Fruit fly (Drosophila melanogaster) whole organism, embryonic: ENCODE data around the gene CG43318.
A peak's percentile ranks its signal among the peaks of the same experiment; 100 is the strongest.

Experiments used
- Adf1 ChIP-seq: fragments of 200-800 bp; sonication (Bioruptor generic); IDR thresholded peaks from 2 replicates; pipeline ENCODE4 v1.3.6; 2022; ENCODE audit warnings: missing biosample characterization, missing genetic modification characterization
- Atf-2 ChIP-seq: fragments of 200-800 bp; sonication (Bioruptor generic); optimal IDR thresholded peaks from 2 replicates; lab custom pipeline; 2016; ENCODE audit warnings: missing biosample characterization, missing genetic modification characterization
- Awh ChIP-seq: fragments of 200-800 bp; sonication (Bioruptor generic); IDR thresholded peaks from 2 replicates; pipeline ENCODE4, ENCODE4 v1.3.6; 2022; ENCODE audit warnings: missing biosample characterization, missing genetic modification characterization
- Bteb2 ChIP-seq: fragments of 200-800 bp; sonication (Bioruptor generic); optimal IDR thresholded peaks from 2 replicates; lab custom pipeline; 2016; ENCODE audit warnings: missing biosample characterization, missing genetic modification characterization
- CG10959 ChIP-seq: fragments of 200-800 bp; sonication (Bioruptor generic); IDR thresholded peaks from 2 replicates; pipeline ENCODE4 v1.3.6; 2022; ENCODE audit warnings: missing biosample characterization, missing genetic modification characterization
- CG11504 ChIP-seq: fragments of 200-800 bp; sonication (Bioruptor generic); optimal IDR thresholded peaks from 3 replicates; lab custom pipeline; 2019; ENCODE audit warnings: missing biosample characterization, mild to moderate bottlenecking, missing genetic modification characterization, moderate library complexity
- CG11560 ChIP-seq: fragments of 200-800 bp; sonication (Bioruptor generic); IDR thresholded peaks from 3 replicates; pipeline ENCODE4 v1.3.6; 2022; ENCODE audit warnings: missing biosample characterization, missing genetic modification characterization
- CG11696 ChIP-seq: fragments of 200-800 bp; sonication (Bioruptor generic); IDR thresholded peaks from 2 replicates; pipeline ENCODE4 v1.3.6; 2022; ENCODE audit warnings: missing biosample characterization, missing genetic modification characterization
- CG14014 ChIP-seq: fragments of 200-800 bp; sonication (Bioruptor generic); IDR thresholded peaks from 2 replicates; pipeline ENCODE4 v1.3.6; 2022; ENCODE audit warnings: missing biosample characterization, missing genetic modification characterization
- CG18476 ChIP-seq: fragments of 200-800 bp; sonication (Bioruptor generic); optimal IDR thresholded peaks from 2 replicates; lab custom pipeline; 2016; ENCODE audit warnings: missing biosample characterization, mild to moderate bottlenecking, missing genetic modification characterization
- CG18599 ChIP-seq: fragments of 200-800 bp; sonication (Bioruptor generic); optimal IDR thresholded peaks from 3 replicates; lab custom pipeline; 2017; ENCODE audit warnings: missing biosample characterization, missing genetic modification characterization, mild to moderate bottlenecking, moderate library complexity, missing genetic modification reagents
- CG2875 ChIP-seq: fragments of 200-800 bp; sonication (Bioruptor generic); optimal IDR thresholded peaks from 2 replicates; lab custom pipeline; 2017; ENCODE audit warnings: missing biosample characterization, mild to moderate bottlenecking, missing genetic modification characterization, missing genetic modification reagents
- CG2889 ChIP-seq: fragments of 200-800 bp; sonication (Bioruptor generic); IDR thresholded peaks from 3 replicates; pipeline ENCODE4 v1.3.6; 2022; ENCODE audit warnings: missing biosample characterization, missing genetic modification characterization
- CG30403 ChIP-seq: fragments of 200-800 bp; sonication (Bioruptor generic); optimal IDR thresholded peaks from 3 replicates; lab custom pipeline; 2016; ENCODE audit warnings: missing biosample characterization, missing genetic modification characterization
- CG4360 ChIP-seq: fragments of 200-800 bp; sonication (Bioruptor generic); IDR thresholded peaks from 2 replicates; pipeline ENCODE4 v1.3.6; 2022; ENCODE audit warnings: missing biosample characterization, missing genetic modification characterization
- CG4730 ChIP-seq: fragments of 200-800 bp; sonication (Bioruptor generic); IDR thresholded peaks from 2 replicates; pipeline ENCODE4 v1.3.6; 2022; ENCODE audit warnings: missing biosample characterization, missing genetic modification characterization
- CG4854 ChIP-seq: fragments of 200-800 bp; sonication (Bioruptor generic); optimal IDR thresholded peaks from 2 replicates; lab custom pipeline; 2016; ENCODE audit warnings: missing biosample characterization, missing genetic modification characterization, inconsistent platforms
- CG5953 ChIP-seq: fragments of 200-800 bp; sonication (Bioruptor generic); IDR thresholded peaks from 2 replicates; pipeline ENCODE4 v1.3.6; 2022; ENCODE audit warnings: missing biosample characterization, missing genetic modification characterization
- CG6791 ChIP-seq: fragments of 200-800 bp; sonication (Bioruptor generic); IDR thresholded peaks from 3 replicates; pipeline ENCODE4 v1.3.6; 2022; ENCODE audit warnings: missing biosample characterization, missing genetic modification characterization; ENCODE audit not compliant: partially characterized antibody
- CG7556 ChIP-seq: fragments of 200-800 bp; sonication (Bioruptor generic); optimal IDR thresholded peaks from 2 replicates; lab custom pipeline; 2017; ENCODE audit warnings: missing biosample characterization, mild to moderate bottlenecking, missing genetic modification characterization
- CG8359 ChIP-seq: fragments of 200-800 bp; sonication (Bioruptor generic); optimal IDR thresholded peaks from 2 replicates; lab custom pipeline; 2017; ENCODE audit warnings: missing biosample characterization, mild to moderate bottlenecking, missing genetic modification characterization, borderline replicate concordance
- CTCF ChIP-seq: fragments of 200-800 bp; sonication (Bioruptor generic); optimal IDR thresholded peaks from 2 replicates; lab custom pipeline; 2017; ENCODE audit warnings: missing biosample characterization, mild to moderate bottlenecking, missing genetic modification characterization, moderate library complexity
- Dbx ChIP-seq: fragments of 200-800 bp; sonication (Bioruptor generic); IDR thresholded peaks from 3 replicates; pipeline ENCODE4 v1.3.6; 2022; ENCODE audit warnings: missing biosample characterization, missing genetic modification characterization
- GATAe ChIP-seq: fragments of 200-800 bp; sonication (Bioruptor generic); conservative IDR thresholded peaks from 2 replicates; pipeline ENCODE4 v1.3.6; 2022; ENCODE audit warnings: missing biosample characterization, missing genetic modification characterization
- Hr3 ChIP-seq: fragments of 200-800 bp; sonication (Bioruptor generic); optimal IDR thresholded peaks from 3 replicates; lab custom pipeline; 2016; ENCODE audit warnings: missing biosample characterization, missing genetic modification characterization
- Hr78 ChIP-seq, 2 experiments: fragments of 200-800 bp in 1 of 2; fragments of >200 bp in 1 of 2; sonication (Bioruptor generic) in 1 of 2; optimal IDR thresholded peaks; 2 replicates each; lab custom pipeline; 2017 to 2019; ENCODE audit warnings: missing biosample characterization in 2 of 2, missing genetic modification characterization in 2 of 2, mild to moderate bottlenecking in 1 of 2, moderate library complexity in 1 of 2
- NFAT ChIP-seq: fragments of 200-800 bp; sonication (Bioruptor generic); IDR thresholded peaks from 2 replicates; pipeline ENCODE4 v1.3.6; 2022; ENCODE audit warnings: missing biosample characterization, missing genetic modification characterization
- Optix ChIP-seq: fragments of 200-800 bp; sonication (Bioruptor generic); IDR thresholded peaks from 3 replicates; pipeline ENCODE4 v1.3.6; 2022; ENCODE audit warnings: missing biosample characterization, missing genetic modification characterization
- Poxn ChIP-seq: fragments of 200-800 bp; sonication (Bioruptor generic); IDR thresholded peaks from 2 replicates; pipeline ENCODE4 v1.3.6; 2022; ENCODE audit warnings: missing biosample characterization, missing genetic modification characterization
- Ravus ChIP-seq: fragments of 200-800 bp; sonication (Bioruptor generic); IDR thresholded peaks from 2 replicates; pipeline ENCODE4 v1.3.6; 2022; ENCODE audit warnings: missing biosample characterization, missing genetic modification characterization
- Spps ChIP-seq: fragments of 200-800 bp; sonication (Bioruptor generic); optimal IDR thresholded peaks from 2 replicates; lab custom pipeline; 2018; ENCODE audit warnings: missing biosample characterization, mild to moderate bottlenecking, missing genetic modification characterization
- Trl ChIP-seq, 3 experiments: fragments of >200 bp in 2 of 3; fragments of 200-800 bp in 1 of 3; sonication (Bioruptor generic) in 1 of 3; optimal IDR thresholded peaks; 2 replicates in 1 of 3; 3 replicates in 2 of 3; lab custom pipeline; 2016 to 2017; ENCODE audit warnings: missing biosample characterization in 1 of 3, missing genetic modification characterization in 1 of 3
- Vsx1 ChIP-seq: fragments of 200-800 bp; sonication (Bioruptor generic); optimal IDR thresholded peaks from 2 replicates; lab custom pipeline; 2017; ENCODE audit warnings: missing biosample characterization, mild to moderate bottlenecking, missing genetic modification characterization, missing genetic modification reagents
- Xbp1 ChIP-seq: fragments of 200-800 bp; sonication (Bioruptor generic); optimal IDR thresholded peaks from 3 replicates; lab custom pipeline; 2016; ENCODE audit warnings: missing biosample characterization, mild to moderate bottlenecking, missing genetic modification characterization
- al ChIP-seq: fragments of 200-800 bp; sonication (Bioruptor generic); IDR thresholded peaks from 2 replicates; pipeline ENCODE4 v1.3.6; 2022; ENCODE audit warnings: missing biosample characterization, missing genetic modification characterization
- ap ChIP-seq: fragments of 200-800 bp; sonication (Bioruptor generic); IDR thresholded peaks from 2 replicates; pipeline ENCODE4 v1.3.6; 2022; ENCODE audit warnings: missing biosample characterization, missing genetic modification characterization
- ato ChIP-seq: fragments of 200-800 bp; sonication (Bioruptor generic); IDR thresholded peaks from 2 replicates; pipeline ENCODE4 v1.3.6; 2022; ENCODE audit warnings: missing biosample characterization, missing genetic modification characterization; ENCODE audit not compliant: partially characterized antibody
- ci ChIP-seq: fragments of 200-800 bp; sonication (Bioruptor generic); IDR thresholded peaks from 3 replicates; pipeline ENCODE4 v1.3.6; 2022; ENCODE audit warnings: missing biosample characterization, missing genetic modification characterization
- exex ChIP-seq: fragments of 200-800 bp; sonication (Bioruptor generic); optimal IDR thresholded peaks from 4 replicates; lab custom pipeline; 2018; ENCODE audit warnings: missing biosample characterization, mild to moderate bottlenecking, missing genetic modification characterization, moderate library complexity
- fd64A ChIP-seq: fragments of 200-800 bp; sonication (Bioruptor generic); optimal IDR thresholded peaks from 3 replicates; lab custom pipeline; 2018; ENCODE audit warnings: missing biosample characterization, mild to moderate bottlenecking, missing genetic modification characterization
- ftz-f1 ChIP-seq: fragments of 200-800 bp; sonication (Bioruptor generic); optimal IDR thresholded peaks from 2 replicates; lab custom pipeline; 2016; ENCODE audit warnings: missing biosample characterization, missing genetic modification characterization
- grau ChIP-seq: fragments of 200-800 bp; optimal IDR thresholded peaks from 3 replicates; lab custom pipeline; 2019; ENCODE audit warnings: missing biosample characterization, mild to moderate bottlenecking, missing genetic modification characterization, moderate library complexity
- gsb ChIP-seq: fragments of 200-800 bp; sonication (Bioruptor generic); IDR thresholded peaks from 2 replicates; pipeline ENCODE4 v1.3.6; 2022; ENCODE audit warnings: missing biosample characterization, missing genetic modification characterization
- jing ChIP-seq: fragments of 200-800 bp; sonication (Bioruptor generic); optimal IDR thresholded peaks from 2 replicates; lab custom pipeline; 2018; ENCODE audit warnings: missing biosample characterization, mild to moderate bottlenecking, missing genetic modification characterization
- jumu ChIP-seq: fragments of 200-800 bp; sonication (Bioruptor generic); optimal IDR thresholded peaks from 3 replicates; lab custom pipeline; 2016; ENCODE audit warnings: missing biosample characterization, missing genetic modification characterization
- lab ChIP-seq: fragments of 200-800 bp; sonication (Bioruptor generic); optimal IDR thresholded peaks from 3 replicates; lab custom pipeline; 2017; ENCODE audit warnings: missing biosample characterization, missing genetic modification characterization, mild to moderate bottlenecking, moderate library complexity, missing genetic modification reagents
- nerfin-1 ChIP-seq: fragments of 200-800 bp; sonication (Bioruptor generic); optimal IDR thresholded peaks from 3 replicates; lab custom pipeline; 2019; ENCODE audit warnings: missing biosample characterization, mild to moderate bottlenecking, missing genetic modification characterization, moderate library complexity
- otp ChIP-seq: fragments of 200-800 bp; sonication (Bioruptor generic); IDR thresholded peaks from 3 replicates; pipeline ENCODE4, ENCODE4 v1.3.6; 2022; ENCODE audit warnings: missing biosample characterization, missing genetic modification characterization
- sd ChIP-seq: fragments of 200-800 bp; sonication (Bioruptor generic); optimal IDR thresholded peaks from 3 replicates; lab custom pipeline; 2018; ENCODE audit warnings: missing biosample characterization, mild to moderate bottlenecking, missing genetic modification characterization, moderate library complexity
- sob ChIP-seq: fragments of 200-800 bp; sonication (Bioruptor generic); IDR thresholded peaks from 2 replicates; pipeline ENCODE4 v1.3.6; 2022; ENCODE audit warnings: missing biosample characterization, missing genetic modification characterization
- sr ChIP-seq: fragments of 200-800 bp; sonication (Bioruptor generic); IDR thresholded peaks from 3 replicates; pipeline ENCODE4 v1.3.6; 2022; ENCODE audit warnings: missing biosample characterization, missing genetic modification characterization
- tx ChIP-seq: fragments of 200-800 bp; sonication (Bioruptor generic); optimal IDR thresholded peaks from 2 replicates; lab custom pipeline; 2016; ENCODE audit warnings: missing biosample characterization, missing genetic modification characterization

The CG43318 gene

DNA sequence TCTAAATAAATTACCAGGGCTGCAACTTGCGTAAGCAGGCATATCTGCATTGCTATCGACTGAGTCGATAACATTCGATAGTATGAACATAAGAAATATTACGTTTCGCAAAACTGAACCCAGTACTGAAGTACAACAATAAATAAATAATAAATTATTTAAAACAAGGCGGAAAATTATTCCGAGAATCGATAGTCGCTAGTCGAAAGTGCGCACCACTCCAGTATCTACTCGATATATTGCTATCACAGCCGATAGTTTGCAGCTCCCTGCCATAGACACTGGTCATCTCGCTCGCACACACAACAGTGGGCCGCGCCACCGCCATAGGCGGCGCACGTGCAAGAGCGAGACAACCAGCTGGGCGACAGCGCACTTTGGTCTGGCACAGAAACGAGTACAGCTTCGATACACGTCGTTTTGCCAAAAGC, 39.8 kb downstream of the CG43318 start, which contains the start of gene nsl1 (continued):
- TF ChIP-seq gsb (GFP tag; lab: Robert Waterston, UW), result no peak
- no peak for TF ChIP-seq CG8359
- no peak for TF ChIP-seq Ravus
- TF ChIP-seq CG10959, result no peak
- 0 out of 2 replicates have a peak, but pooled peaks have one; percentile 29 for TF ChIP-seq al
- TF ChIP-seq sr (GFP tag; lab: Robert Waterston, UW), result no peak
- no peak for TF ChIP-seq Spps
- TF ChIP-seq ap (GFP tag; lab: Robert Waterston, UW), result no peak
- TF ChIP-seq sob (GFP tag; lab: Robert Waterston, UW), result peak; percentile 48
- TF ChIP-seq CG4854 (GFP tag; lab: Kevin White, UChicago), result no peak
- peak; percentile 38 for TF ChIP-seq CG18476 (GFP tag; lab: Kevin White, UChicago)
- TF ChIP-seq CG30403 (GFP tag; lab: Kevin White, UChicago), result peak; percentile 43
- peak; percentile 7 for TF ChIP-seq Vsx1
- no peak for TF ChIP-seq Bteb2
- TF ChIP-seq ftz-f1, result peak; percentile 44
- TF ChIP-seq CG18599 (GFP tag; lab: Kevin White, UChicago), result no peak
- no peak for TF ChIP-seq tx (GFP tag; lab: Kevin White, UChicago)
- peak; percentile 81 for TF ChIP-seq Adf1 (GFP tag; lab: Robert Waterston, UW)
- no peak for TF ChIP-seq CG4730 (GFP tag; lab: Robert Waterston, UW)
- no peak for TF ChIP-seq CG2875
- TF ChIP-seq Optix (GFP tag; lab: Robert Waterston, UW), result peak; percentile 41; the same call in 1 of the 3 replicates
- peak; percentile 24; the same call in 1 of the 2 replicates for TF ChIP-seq Awh (GFP tag; lab: Robert Waterston, UW)
- TF ChIP-seq CG6791 (GFP tag; lab: Robert Waterston, UW), result peak; percentile 96
- TF ChIP-seq ci (GFP tag; lab: Robert Waterston, UW), result peak; percentile 53; the same call in 1 of the 3 replicates
- peak; percentile 44 for TF ChIP-seq grau (tag; lab: Kevin White, UChicago)
- TF ChIP-seq GATAe (GFP tag; lab: Robert Waterston, UW), result no peak; the same call in 1 of the 2 replicates
- TF ChIP-seq otp, result no peak
- no peak for TF ChIP-seq NFAT (GFP tag; lab: Robert Waterston, UW)
- TF ChIP-seq CG7556 (GFP tag; lab: Kevin White, UChicago), result no peak
- TF ChIP-seq Atf-2 (GFP tag; lab: Kevin White, UChicago), result no peak
- no peak for TF ChIP-seq CG14014 (GFP tag; lab: Robert Waterston, UW)
- peak; percentile 93 for TF ChIP-seq ato
- TF ChIP-seq jing (GFP tag; lab: Kevin White, UChicago), result no peak
- TF ChIP-seq Hr3, result peak; percentile 20
- TF ChIP-seq lab (GFP tag; lab: Kevin White, UChicago), result peak; percentile 64
- no peak for TF ChIP-seq sd (tag; lab: Kevin White, UChicago)
- TF ChIP-seq Poxn (GFP tag; lab: Robert Waterston, UW), result no peak
- peak; percentile 55 for TF ChIP-seq Xbp1 (GFP tag; lab: Kevin White, UChicago)
- no peak for TF ChIP-seq CG4360 (GFP tag; lab: Robert Waterston, UW)
- no peak for TF ChIP-seq CG11696 (GFP tag; lab: Robert Waterston, UW)
- TF ChIP-seq CG11560, result peak; percentile 97
- no peak for TF ChIP-seq CG11504 (tag; lab: Kevin White, UChicago)
- TF ChIP-seq CG2889 (GFP tag; lab: Robert Waterston, UW), result no peak
- no peak for TF ChIP-seq Trl (optimal IDR thresholded peaks at IDR 0.05; lab: Kevin White, UChicago)
- no peak for TF ChIP-seq Trl (GFP tag; optimal IDR thresholded peaks at IDR 0.05; lab: Kevin White, UChicago)
- TF ChIP-seq jumu (GFP tag; lab: Kevin White, UChicago), result peak; percentile 49
- peak; percentile 47 for TF ChIP-seq CTCF
- no peak for TF ChIP-seq fd64A (GFP tag; lab: Kevin White, UChicago)
- TF ChIP-seq nerfin-1 (tag; lab: Kevin White, UChicago), result peak; percentile 28
- TF ChIP-seq Dbx, result 0 out of 3 replicates have a peak, but pooled peaks have one; percentile 40
- TF ChIP-seq CG5953 (GFP tag; lab: Robert Waterston, UW), result no peak
- TF ChIP-seq Hr78 (GFP tag; optimal IDR thresholded peaks at IDR 0.05; lab: Kevin White, UChicago), result no peak
- no peak for TF ChIP-seq exex (tag; lab: Kevin White, UChicago)
